Fruit fly (Drosophila melanogaster) whole organism: ENCODE results near the gene Hrb98DE.

Experiments used
- CG8478 ChIP-seq: fragments of >200 bp; optimal IDR thresholded peaks from 2 replicates; lab custom pipeline; 2018; ENCODE audit warnings: inconsistent platforms
- Dll ChIP-seq: fragments of >200 bp; optimal IDR thresholded peaks from 2 replicates; lab custom pipeline; 2017
- EcR ChIP-seq, 2 experiments: fragments of >200 bp; optimal IDR thresholded peaks; 2 replicates each; lab custom pipeline; 2017; ENCODE audit warnings: missing biosample characterization in 2 of 2, missing genetic modification characterization in 2 of 2, missing genetic modification reagents in 2 of 2
- pan ChIP-seq: fragments of >200 bp; optimal IDR thresholded peaks from 2 replicates; lab custom pipeline; 2017
- psq ChIP-seq: fragments of >200 bp; optimal IDR thresholded peaks from 2 replicates; lab custom pipeline; 2017
- usp ChIP-seq: fragments of >200 bp; optimal IDR thresholded peaks from 2 replicates; lab custom pipeline; 2017; ENCODE audit warnings: missing biosample characterization, missing genetic modification characterization, mixed read lengths

Hrb98DE gene

DNA sequence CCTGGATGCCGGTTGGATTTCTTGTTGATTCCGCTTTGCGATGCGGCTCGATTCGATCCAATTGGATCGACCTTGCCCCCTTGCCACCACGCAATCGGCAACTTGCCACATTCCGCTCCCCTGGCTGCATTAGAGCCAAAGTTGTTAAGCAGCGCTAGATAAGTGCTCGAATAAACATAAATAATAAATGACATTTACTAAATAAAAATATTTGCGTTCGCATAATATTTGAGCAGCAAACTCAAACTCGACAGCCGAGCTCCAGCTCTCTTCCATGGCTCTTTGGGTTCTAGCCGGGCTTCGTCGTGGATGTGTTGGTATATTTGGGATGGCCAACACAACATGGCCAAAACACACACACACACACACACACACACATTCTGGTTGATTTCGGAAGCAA is 28.8 kb upstream of the Hrb98DE start:
- TF ChIP-seq psq (lab: Kevin White, UChicago) (no peak), pan (lab: Kevin White, UChicago) (no peak), usp (GFP tag; lab: Kevin White, UChicago) (no peak), Dll (lab: Kevin White, UChicago) (no peak), CG8478 (lab: Kevin White, UChicago) (no peak), EcR (GFP tag; optimal IDR thresholded peaks at IDR 0.05; lab: Kevin White, UChicago) (no peak)

DNA sequence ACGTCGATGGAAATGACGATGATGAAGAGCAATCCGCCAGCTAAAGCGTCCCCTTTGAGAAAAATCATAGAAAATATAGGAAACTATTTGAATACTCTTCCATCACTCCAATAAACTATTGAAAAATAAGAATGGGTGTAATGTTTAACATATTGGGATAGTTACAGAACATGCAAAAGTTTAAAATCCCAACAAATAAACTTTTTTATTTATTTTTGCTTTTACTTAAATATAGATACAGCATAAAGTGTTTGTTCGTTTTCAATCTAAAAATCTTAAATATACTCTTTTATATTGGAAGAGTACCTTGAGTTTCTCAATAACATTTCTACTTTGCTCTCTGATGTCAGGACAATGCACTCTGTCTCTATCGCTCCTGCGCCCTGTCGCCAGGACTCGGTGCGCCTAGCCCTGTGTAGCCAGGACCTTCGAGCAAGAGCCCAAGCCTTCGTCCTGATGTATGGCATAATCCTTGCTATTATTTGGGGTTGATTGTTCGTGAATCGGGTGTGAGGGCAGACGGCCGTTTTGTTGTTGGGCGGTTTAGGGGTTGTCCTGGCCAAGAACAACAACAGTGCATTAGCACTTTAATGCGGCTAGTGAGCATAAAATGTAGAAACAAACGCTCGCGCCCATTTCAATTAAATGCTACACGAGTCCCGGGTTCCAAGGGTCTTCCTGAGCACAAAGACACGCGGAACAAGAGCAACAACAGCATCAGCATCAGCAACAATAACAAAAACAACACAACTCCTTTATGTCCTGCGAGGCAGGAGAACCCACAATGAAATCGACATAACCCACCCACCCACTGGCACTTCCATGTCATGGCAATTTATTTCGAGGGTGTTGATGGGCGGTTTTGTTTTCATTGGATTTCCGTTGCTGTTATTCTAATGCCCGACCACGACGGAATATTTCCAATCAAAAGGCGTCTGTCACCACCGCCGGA is 26.7 kb upstream of the Hrb98DE start:
- TF ChIP-seq Dll (lab: Kevin White, UChicago) = no peak
- no peak for TF ChIP-seq EcR (GFP tag; optimal IDR thresholded peaks at IDR 0.05; lab: Kevin White, UChicago)
- TF ChIP-seq usp (GFP tag; lab: Kevin White, UChicago) = no peak
- no peak for TF ChIP-seq psq (lab: Kevin White, UChicago)
- TF ChIP-seq pan (lab: Kevin White, UChicago) = no peak
- no peak for TF ChIP-seq CG8478 (lab: Kevin White, UChicago)

dm6 chr3R:28576838-28577237 is 22.8 kb upstream of the Hrb98DE start:
- TF ChIP-seq Dll (lab: Kevin White, UChicago) = no peak
- TF ChIP-seq pan (lab: Kevin White, UChicago) = no peak
- TF ChIP-seq EcR (GFP tag; optimal IDR thresholded peaks at IDR 0.05; lab: Kevin White, UChicago) = no peak
- no peak for TF ChIP-seq psq (lab: Kevin White, UChicago)
- no peak for TF ChIP-seq usp (GFP tag; lab: Kevin White, UChicago)
- TF ChIP-seq CG8478 (lab: Kevin White, UChicago) = no peak

dm6 chr3R:28579501-28579900 is 20.1 kb upstream of the Hrb98DE start:
- no peak for TF ChIP-seq usp (GFP tag; lab: Kevin White, UChicago)
- TF ChIP-seq Dll (lab: Kevin White, UChicago) = no peak
- TF ChIP-seq psq (lab: Kevin White, UChicago) = no peak
- no peak for TF ChIP-seq EcR (GFP tag; optimal IDR thresholded peaks at IDR 0.05; lab: Kevin White, UChicago)
- no peak for TF ChIP-seq pan (lab: Kevin White, UChicago)
- TF ChIP-seq CG8478 (lab: Kevin White, UChicago) = no peak

- no peak for TF ChIP-seq pan (lab: Kevin White, UChicago)
- TF ChIP-seq EcR (GFP tag; optimal IDR thresholded peaks at IDR 0.05; lab: Kevin White, UChicago) = no peak
- TF ChIP-seq psq (lab: Kevin White, UChicago) = no peak
- TF ChIP-seq usp (GFP tag; lab: Kevin White, UChicago) = no peak
- no peak for TF ChIP-seq CG8478 (lab: Kevin White, UChicago)
- no peak for TF ChIP-seq Dll (lab: Kevin White, UChicago)
These were observed 19.6 kb upstream of the Hrb98DE start for dm6 chr3R:28580013-28580412.

DNA sequence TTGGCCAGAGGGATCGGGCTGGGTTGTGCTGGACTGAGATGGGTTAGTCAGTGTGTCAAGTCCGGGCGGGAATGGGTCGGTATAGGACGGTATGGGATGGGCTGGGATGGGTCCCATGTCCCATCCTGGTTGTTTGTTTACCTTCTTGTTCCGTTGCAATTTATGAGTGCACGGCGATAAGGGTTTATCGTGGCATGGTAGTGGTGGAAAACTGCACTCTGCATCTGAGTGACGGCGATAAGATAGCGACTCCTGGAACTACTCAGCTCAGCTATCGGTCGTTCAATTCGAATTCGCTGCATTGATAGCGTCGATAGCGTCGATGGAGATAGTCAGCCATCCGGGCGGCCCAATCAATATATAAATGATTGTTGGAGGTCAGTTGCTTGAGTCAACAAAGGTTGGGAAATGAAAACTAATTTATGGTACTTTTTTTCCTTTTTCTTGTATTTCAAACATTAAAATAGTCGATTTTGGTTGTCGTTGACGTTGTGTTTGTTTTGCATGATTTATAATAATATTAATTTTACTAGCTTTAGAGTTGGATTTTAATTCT is 19.0 kb upstream of the Hrb98DE start:
- no peak for TF ChIP-seq usp (GFP tag; lab: Kevin White, UChicago)
- TF ChIP-seq EcR (GFP tag; optimal IDR thresholded peaks at IDR 0.05; lab: Kevin White, UChicago) = no peak
- no peak for TF ChIP-seq psq (lab: Kevin White, UChicago)
- TF ChIP-seq Dll (lab: Kevin White, UChicago) = no peak
- TF ChIP-seq pan (lab: Kevin White, UChicago) = no peak
- TF ChIP-seq CG8478 (lab: Kevin White, UChicago) = no peak

dm6 chr3R:28582629-28583028 is 17.0 kb upstream of the Hrb98DE start:
- TF ChIP-seq EcR (GFP tag; optimal IDR thresholded peaks at IDR 0.05; lab: Kevin White, UChicago) = no peak
- no peak for TF ChIP-seq usp (GFP tag; lab: Kevin White, UChicago)
- no peak for TF ChIP-seq psq (lab: Kevin White, UChicago)
- TF ChIP-seq CG8478 (lab: Kevin White, UChicago) = no peak
- no peak for TF ChIP-seq Dll (lab: Kevin White, UChicago)
- no peak for TF ChIP-seq pan (lab: Kevin White, UChicago)

DNA sequence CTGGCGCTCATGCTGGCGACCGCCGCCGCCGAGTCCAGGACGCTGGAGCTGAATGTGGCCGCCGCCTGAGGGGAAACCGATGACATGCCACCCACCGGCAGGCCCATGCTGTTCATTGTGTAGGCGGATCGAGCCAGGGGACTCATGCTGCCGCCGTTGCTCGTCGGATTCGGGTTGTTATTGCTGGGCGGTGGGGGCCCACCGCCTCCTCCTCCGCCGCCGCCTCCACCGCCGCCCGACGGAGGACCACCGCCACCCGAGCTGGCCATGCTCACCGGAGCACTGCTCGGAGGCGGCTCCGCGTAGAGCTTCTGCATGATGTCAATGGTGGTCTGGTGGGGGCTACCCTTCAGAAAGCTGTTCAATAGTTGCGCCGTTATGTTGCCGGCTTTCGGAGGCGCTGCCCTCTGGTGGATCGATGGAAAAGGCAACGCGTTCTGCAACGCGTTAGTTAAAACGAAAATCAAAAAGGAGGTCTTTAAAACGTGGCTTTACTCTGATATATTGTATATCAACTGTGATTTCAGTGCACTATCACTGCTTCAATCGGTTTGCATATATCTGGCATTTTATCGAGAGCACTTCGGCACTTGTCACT is 15.3 kb upstream of the Hrb98DE start:
- TF ChIP-seq pan (lab: Kevin White, UChicago) (no peak), psq (lab: Kevin White, UChicago) (no peak), Dll (lab: Kevin White, UChicago) (no peak), CG8478 (lab: Kevin White, UChicago) (no peak), usp (GFP tag; lab: Kevin White, UChicago) (no peak), EcR (GFP tag; optimal IDR thresholded peaks at IDR 0.05; lab: Kevin White, UChicago) (no peak)

DNA sequence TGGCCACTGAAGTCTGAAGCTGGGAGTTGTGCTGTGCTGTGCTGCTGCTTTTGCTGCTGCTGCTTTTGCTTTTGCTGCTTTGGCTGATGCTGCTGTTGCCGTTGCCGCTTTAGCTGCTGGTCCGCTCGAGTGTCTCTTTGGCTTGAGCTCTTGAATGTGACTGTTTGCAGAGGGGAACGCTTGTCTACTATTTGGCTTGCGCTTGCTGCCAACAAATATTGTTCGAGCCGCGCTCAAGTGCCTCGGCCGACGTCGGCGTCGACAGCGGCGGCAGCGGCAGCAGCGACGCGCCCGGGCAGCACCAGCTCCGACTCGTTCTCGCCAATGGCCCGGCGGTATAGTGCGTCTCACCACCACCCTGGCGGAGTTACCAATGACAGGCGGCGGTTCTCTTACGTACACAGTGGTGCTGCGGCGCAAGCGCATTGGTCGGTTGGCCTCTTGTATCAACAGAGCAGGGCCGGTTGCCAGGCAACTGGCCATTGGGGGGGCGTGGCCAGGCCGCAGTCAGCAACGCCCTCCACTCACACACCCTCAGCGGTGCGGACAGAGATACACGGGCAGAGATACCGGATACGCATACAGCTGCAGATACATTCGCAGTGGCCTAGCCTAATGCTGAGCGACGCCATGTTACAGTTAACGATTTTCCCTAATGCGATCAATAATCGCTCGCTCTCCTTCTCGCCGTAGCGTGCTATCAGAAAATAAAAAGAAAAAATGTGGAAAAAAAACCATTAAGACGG is 14.4 kb upstream of the Hrb98DE start, which contains the start of gene fkh:
Gene fkh (minus strand): TSS at position 189 of the 746 bp plus-strand sequence.
- TF ChIP-seq EcR (GFP tag; optimal IDR thresholded peaks at IDR 0.05; lab: Kevin White, UChicago) (no peak), usp (GFP tag; lab: Kevin White, UChicago) (no peak), pan (lab: Kevin White, UChicago) (no peak), psq (lab: Kevin White, UChicago) (no peak), CG8478 (lab: Kevin White, UChicago) (no peak), Dll (lab: Kevin White, UChicago) (no peak)

- TF ChIP-seq CG8478 (lab: Kevin White, UChicago) (no peak), psq (lab: Kevin White, UChicago) (no peak), usp (GFP tag; lab: Kevin White, UChicago) (no peak), pan (lab: Kevin White, UChicago) (no peak), EcR (GFP tag; optimal IDR thresholded peaks at IDR 0.05; lab: Kevin White, UChicago) (no peak)
These were observed 13.4 kb upstream of the Hrb98DE start for dm6 chr3R:28586224-28586623.
